Worm (Caenorhabditis elegans): ENCODE data around the gene lys-1.

DNA sequence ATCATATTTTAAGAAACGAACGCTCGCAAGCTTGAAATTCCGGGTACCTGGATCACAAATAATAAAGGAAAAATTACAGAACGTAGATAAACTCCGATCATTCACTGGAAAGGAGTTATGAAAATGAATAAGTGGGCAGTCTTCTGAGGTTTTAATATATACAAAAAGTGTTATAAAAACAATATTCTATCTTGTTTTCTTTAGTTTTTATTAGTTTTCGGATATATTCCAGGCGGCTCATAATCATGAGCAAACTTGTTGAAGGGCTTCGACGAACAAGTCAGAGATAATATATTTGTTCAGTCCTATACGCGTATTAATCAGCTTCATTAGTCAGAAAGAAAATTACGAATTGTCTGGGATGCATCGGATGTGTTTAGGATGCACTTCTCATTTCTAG, 36.2 kb downstream of the lys-1 start, which contains the start of gene gcy-6:
- no peak for TF ChIP-seq ama-1 (optimal IDR thresholded peaks at IDR 0.05)
- TF ChIP-seq B0310.2 (tag; optimal IDR thresholded peaks at IDR 0.05): no peak
- no peak for TF ChIP-seq hnd-1 (tag; optimal IDR thresholded peaks at IDR 0.05)
- no peak for TF ChIP-seq scrt-1 (GFP tag; IDR thresholded peaks at IDR 0.05)
- TF ChIP-seq hmbx-1 (tag; optimal IDR thresholded peaks at IDR 0.05): no peak
- TF ChIP-seq F13C5.2 (tag; optimal IDR thresholded peaks at IDR 0.05): no peak
- TF ChIP-seq pes-1 (GFP tag; IDR thresholded peaks at IDR 0.05): no peak
- TF ChIP-seq ceh-36 (tag; optimal IDR thresholded peaks at IDR 0.05): no peak

Measured in whole organism, early embryonic.